Fruit fly (Drosophila melanogaster) whole organism, embryonic: ENCODE results near the gene CG31287.

Source experiments
- Aef1 ChIP-seq: fragments of 200-800 bp; sonication (Bioruptor generic); IDR thresholded peaks from 3 replicates; pipeline ENCODE4 v1.3.6; 2022; ENCODE audit warnings: missing biosample characterization, missing genetic modification characterization
- BEAF-32 ChIP-seq: fragments of 200-800 bp; sonication (Bioruptor generic); optimal IDR thresholded peaks from 3 replicates; lab custom pipeline; 2017; ENCODE audit warnings: missing biosample characterization, missing genetic modification characterization, mild to moderate bottlenecking, moderate library complexity, missing genetic modification reagents
- CG10431 ChIP-seq: fragments of 200-800 bp; sonication (Bioruptor generic); optimal IDR thresholded peaks from 3 replicates; lab custom pipeline; 2018; ENCODE audit warnings: missing biosample characterization, mild to moderate bottlenecking, missing genetic modification characterization
- CG12219 ChIP-seq: fragments of 200-800 bp; sonication (Bioruptor generic); optimal IDR thresholded peaks from 3 replicates; lab custom pipeline; 2018; ENCODE audit warnings: missing biosample characterization, mild to moderate bottlenecking, missing genetic modification characterization
- CG13624 ChIP-seq: fragments of 200-800 bp; sonication (Bioruptor generic); optimal IDR thresholded peaks from 2 replicates; lab custom pipeline; 2016; ENCODE audit warnings: missing biosample characterization, missing genetic modification characterization
- CG14050 ChIP-seq: fragments of 200-800 bp; sonication (Bioruptor generic); IDR thresholded peaks from 3 replicates; pipeline ENCODE4 v1.3.6; 2022; ENCODE audit warnings: missing biosample characterization, missing genetic modification characterization
- CG14860 ChIP-seq: fragments of 200-800 bp; sonication (Bioruptor generic); IDR thresholded peaks from 3 replicates; pipeline ENCODE4 v1.3.6; 2022; ENCODE audit warnings: missing biosample characterization, missing genetic modification characterization; ENCODE audit not compliant: partially characterized antibody
- CG1603 ChIP-seq: fragments of 200-800 bp; sonication (Bioruptor generic); optimal IDR thresholded peaks from 2 replicates; lab custom pipeline; 2019; ENCODE audit warnings: missing biosample characterization, mild to moderate bottlenecking, missing genetic modification characterization, moderate library complexity
- CG17385 ChIP-seq: fragments of 200-800 bp; sonication (Bioruptor generic); optimal IDR thresholded peaks from 3 replicates; lab custom pipeline; 2018; ENCODE audit warnings: missing biosample characterization, mild to moderate bottlenecking, missing genetic modification characterization
- CG18599 ChIP-seq: fragments of 200-800 bp; sonication (Bioruptor generic); optimal IDR thresholded peaks from 3 replicates; lab custom pipeline; 2017; ENCODE audit warnings: missing biosample characterization, missing genetic modification characterization, mild to moderate bottlenecking, moderate library complexity, missing genetic modification reagents
- CG3065 ChIP-seq: fragments of 200-800 bp; sonication (Bioruptor generic); optimal IDR thresholded peaks from 2 replicates; lab custom pipeline; 2016; ENCODE audit warnings: missing biosample characterization, missing genetic modification characterization
- CG3281 ChIP-seq: fragments of 200-800 bp; sonication (Bioruptor generic); optimal IDR thresholded peaks from 3 replicates; lab custom pipeline; 2017; ENCODE audit warnings: missing biosample characterization, mild to moderate bottlenecking, missing genetic modification characterization
- CG33557 ChIP-seq: fragments of 200-800 bp; sonication (Bioruptor generic); optimal IDR thresholded peaks from 2 replicates; lab custom pipeline; 2019; ENCODE audit warnings: missing biosample characterization, mild to moderate bottlenecking, missing genetic modification characterization, moderate library complexity
- CG4707 ChIP-seq: fragments of 200-800 bp; sonication (Bioruptor generic); optimal IDR thresholded peaks from 2 replicates; lab custom pipeline; 2018; ENCODE audit warnings: missing biosample characterization, mild to moderate bottlenecking, missing genetic modification characterization, moderate library complexity
- CG6272 ChIP-seq: fragments of 200-800 bp; sonication (Bioruptor generic); IDR thresholded peaks from 2 replicates; pipeline ENCODE4 v1.3.6; 2022; ENCODE audit warnings: missing biosample characterization, missing genetic modification characterization
- CG8359 ChIP-seq: fragments of 200-800 bp; sonication (Bioruptor generic); optimal IDR thresholded peaks from 2 replicates; lab custom pipeline; 2017; ENCODE audit warnings: missing biosample characterization, mild to moderate bottlenecking, missing genetic modification characterization, borderline replicate concordance
- CG8478 ChIP-seq: fragments of >200 bp; optimal IDR thresholded peaks from 2 replicates; lab custom pipeline; 2018
- CG9609 ChIP-seq: fragments of 200-800 bp; sonication (Bioruptor generic); optimal IDR thresholded peaks from 3 replicates; lab custom pipeline; 2016; ENCODE audit warnings: missing biosample characterization, missing genetic modification characterization
- CHES-1-like ChIP-seq: fragments of 200-800 bp; sonication (Bioruptor generic); optimal IDR thresholded peaks from 2 replicates; lab custom pipeline; 2016; ENCODE audit warnings: missing biosample characterization, missing genetic modification characterization
- Dek ChIP-seq: fragments of 200-800 bp; sonication (Bioruptor generic); optimal IDR thresholded peaks from 3 replicates; lab custom pipeline; 2019; ENCODE audit warnings: missing biosample characterization, mild to moderate bottlenecking, missing genetic modification characterization, moderate library complexity
- Elba2 ChIP-seq: fragments of 200-800 bp; sonication (Bioruptor generic); optimal IDR thresholded peaks from 3 replicates; lab custom pipeline; 2016; ENCODE audit warnings: missing biosample characterization, missing genetic modification characterization
- Fer1 ChIP-seq: fragments of 200-800 bp; sonication (Bioruptor generic); optimal IDR thresholded peaks from 2 replicates; lab custom pipeline; 2017; ENCODE audit warnings: missing biosample characterization, mild to moderate bottlenecking, missing genetic modification characterization
- GATAe ChIP-seq: fragments of 200-800 bp; sonication (Bioruptor generic); conservative IDR thresholded peaks from 2 replicates; pipeline ENCODE4 v1.3.6; 2022; ENCODE audit warnings: missing biosample characterization, missing genetic modification characterization
- HLHmδ ChIP-seq: fragments of 200-800 bp; sonication (Bioruptor generic); optimal IDR thresholded peaks from 2 replicates; lab custom pipeline; 2018; ENCODE audit warnings: missing biosample characterization, mild to moderate bottlenecking, missing genetic modification characterization, moderate library complexity
- HmgZ ChIP-seq: fragments of 200-800 bp; sonication (Bioruptor generic); optimal IDR thresholded peaks from 2 replicates; lab custom pipeline; 2018; ENCODE audit warnings: missing biosample characterization, mild to moderate bottlenecking, missing genetic modification characterization
- Hmr ChIP-seq: fragments of 200-800 bp; sonication (Bioruptor generic); optimal IDR thresholded peaks from 3 replicates; lab custom pipeline; 2017; ENCODE audit warnings: mild to moderate bottlenecking, missing biosample characterization, missing genetic modification reagents, missing genetic modification characterization
- Meics ChIP-seq: fragments of 200-800 bp; sonication (Bioruptor generic); optimal IDR thresholded peaks from 2 replicates; lab custom pipeline; 2017; ENCODE audit warnings: missing biosample characterization, mild to moderate bottlenecking, missing genetic modification characterization
- Pdp1 ChIP-seq, 2 experiments: fragments of 200-800 bp; sonication (Bioruptor generic); optimal IDR thresholded peaks; 3 replicates each; lab custom pipeline; 2016; ENCODE audit warnings: missing biosample characterization in 2 of 2, missing genetic modification characterization in 2 of 2, mild to moderate bottlenecking in 1 of 2, moderate library complexity in 1 of 2
- ara ChIP-seq: fragments of 200-800 bp; sonication (Bioruptor generic); IDR thresholded peaks from 2 replicates; pipeline ENCODE4 v1.3.6; 2022; ENCODE audit warnings: missing biosample characterization, missing genetic modification characterization
- bbx ChIP-seq: fragments of 200-800 bp; sonication (Bioruptor generic); IDR thresholded peaks from 2 replicates; pipeline ENCODE4 v1.3.6; 2022; ENCODE audit warnings: missing biosample characterization, missing genetic modification characterization; ENCODE audit not compliant: partially characterized antibody
- btn ChIP-seq: fragments of 200-800 bp; sonication (Bioruptor generic); optimal IDR thresholded peaks from 2 replicates; lab custom pipeline; 2016; ENCODE audit warnings: missing biosample characterization, missing genetic modification characterization
- cato ChIP-seq: fragments of 200-800 bp; sonication (Bioruptor generic); optimal IDR thresholded peaks from 2 replicates; lab custom pipeline; 2016; ENCODE audit warnings: missing biosample characterization, missing genetic modification characterization, borderline replicate concordance
- caup ChIP-seq: fragments of 200-800 bp; sonication (Bioruptor generic); optimal IDR thresholded peaks from 3 replicates; lab custom pipeline; 2017; ENCODE audit warnings: missing biosample characterization, mild to moderate bottlenecking, missing genetic modification characterization, moderate library complexity; ENCODE audit not compliant: severe bottlenecking
- chm ChIP-seq: fragments of 200-800 bp; sonication (Bioruptor generic); IDR thresholded peaks from 2 replicates; pipeline ENCODE4 v1.3.6; 2022; ENCODE audit warnings: missing biosample characterization, missing genetic modification characterization
- disco-r ChIP-seq: fragments of 200-800 bp; sonication (Bioruptor generic); optimal IDR thresholded peaks from 2 replicates; lab custom pipeline; 2016; ENCODE audit warnings: missing biosample characterization, missing genetic modification characterization
- ems ChIP-seq: fragments of 200-800 bp; sonication (Bioruptor generic); optimal IDR thresholded peaks from 3 replicates; lab custom pipeline; 2016; ENCODE audit warnings: missing biosample characterization, missing genetic modification characterization
- en ChIP-seq: fragments of 200-800 bp; sonication (Bioruptor generic); optimal IDR thresholded peaks from 2 replicates; lab custom pipeline; 2016; ENCODE audit warnings: missing biosample characterization, missing genetic modification characterization
- gcm2 ChIP-seq: fragments of 200-800 bp; sonication (Bioruptor generic); optimal IDR thresholded peaks from 2 replicates; lab custom pipeline; 2016; ENCODE audit warnings: missing biosample characterization, missing genetic modification characterization
- h ChIP-seq: fragments of >200 bp; optimal IDR thresholded peaks from 2 replicates; lab custom pipeline; 2017
- ham ChIP-seq: fragments of 200-800 bp; sonication (Bioruptor generic); IDR thresholded peaks from 2 replicates; pipeline ENCODE4 v1.3.6; 2022; ENCODE audit warnings: missing biosample characterization, missing genetic modification characterization
- jigr1 ChIP-seq: fragments of 200-800 bp; sonication (Bioruptor generic); IDR thresholded peaks from 3 replicates; pipeline ENCODE4 v1.3.6; 2022; ENCODE audit warnings: missing biosample characterization, missing genetic modification characterization
- lbe ChIP-seq: fragments of 200-800 bp; sonication (Bioruptor generic); optimal IDR thresholded peaks from 2 replicates; lab custom pipeline; 2016; ENCODE audit warnings: missing biosample characterization, mild to moderate bottlenecking, missing genetic modification characterization
- mirr ChIP-seq: fragments of 200-800 bp; sonication (Bioruptor generic); optimal IDR thresholded peaks from 3 replicates; lab custom pipeline; 2018; ENCODE audit warnings: missing biosample characterization, mild to moderate bottlenecking, missing genetic modification characterization
- nerfin-2 ChIP-seq: fragments of 200-800 bp; sonication (Bioruptor generic); IDR thresholded peaks from 2 replicates; pipeline ENCODE4 v1.3.6; 2022; ENCODE audit warnings: missing biosample characterization, missing genetic modification characterization; ENCODE audit not compliant: partially characterized antibody
- repo ChIP-seq: fragments of 200-800 bp; sonication (Bioruptor generic); optimal IDR thresholded peaks from 2 replicates; lab custom pipeline; 2016; ENCODE audit warnings: missing biosample characterization, missing genetic modification characterization
- schlank ChIP-seq: fragments of 200-800 bp; sonication (Bioruptor generic); optimal IDR thresholded peaks from 2 replicates; lab custom pipeline; 2018; ENCODE audit warnings: missing biosample characterization, mild to moderate bottlenecking, missing genetic modification characterization
- sd ChIP-seq: fragments of 200-800 bp; sonication (Bioruptor generic); optimal IDR thresholded peaks from 3 replicates; lab custom pipeline; 2018; ENCODE audit warnings: missing biosample characterization, mild to moderate bottlenecking, missing genetic modification characterization, moderate library complexity
- sob ChIP-seq: fragments of 200-800 bp; sonication (Bioruptor generic); IDR thresholded peaks from 2 replicates; pipeline ENCODE4 v1.3.6; 2022; ENCODE audit warnings: missing biosample characterization, missing genetic modification characterization
- sr ChIP-seq: fragments of 200-800 bp; sonication (Bioruptor generic); IDR thresholded peaks from 3 replicates; pipeline ENCODE4 v1.3.6; 2022; ENCODE audit warnings: missing biosample characterization, missing genetic modification characterization
- tll ChIP-seq, 2 experiments: fragments of 200-800 bp in 1 of 2; fragments of >200 bp in 1 of 2; sonication (Bioruptor generic) in 1 of 2; optimal IDR thresholded peaks; 2 replicates each; lab custom pipeline; 2017 to 2019; ENCODE audit warnings: missing biosample characterization in 2 of 2, missing genetic modification characterization in 2 of 2, mild to moderate bottlenecking in 1 of 2, moderate library complexity in 1 of 2
- vfl ChIP-seq: fragments of 200-800 bp; sonication (Bioruptor generic); optimal IDR thresholded peaks from 2 replicates; lab custom pipeline; 2016; ENCODE audit warnings: missing biosample characterization, missing genetic modification characterization

The CG31287 gene

dm6 chr3R:16168088-16168487, 35.1 kb upstream of the CG31287 start (continued):
- TF ChIP-seq vfl (no peak), CG4707 (no peak), GATAe (GFP tag; lab: Robert Waterston, UW) (no peak), CG14050 (GFP tag; lab: Robert Waterston, UW) (no peak), ara (GFP tag; lab: Robert Waterston, UW) (no peak), Hmr (GFP tag; lab: Kevin White, UChicago) (peak; percentile 19), gcm2 (GFP tag; lab: Kevin White, UChicago) (no peak), CG8478 (lab: Kevin White, UChicago) (no peak), CG17385 (GFP tag; lab: Kevin White, UChicago) (no peak), CG14860 (GFP tag; lab: Robert Waterston, UW) (no peak), Pdp1 (GFP tag; optimal IDR thresholded peaks at IDR 0.05; lab: Kevin White, UChicago) (no peak), tll (GFP tag; optimal IDR thresholded peaks at IDR 0.05; lab: Kevin White, UChicago) (no peak), sr (GFP tag; lab: Robert Waterston, UW) (0 out of 3 replicates have a peak, but pooled peaks have one; percentile 14), ems (GFP tag; lab: Kevin White, UChicago) (no peak), bbx (GFP tag; lab: Robert Waterston, UW) (no peak), en (GFP tag; lab: Kevin White, UChicago) (no peak), CG9609 (GFP tag; lab: Kevin White, UChicago) (no peak), CG13624 (GFP tag; lab: Kevin White, UChicago) (no peak), HmgZ (tag; lab: Kevin White, UChicago) (no peak), nerfin-2 (GFP tag; lab: Robert Waterston, UW) (no peak), mirr (GFP tag; lab: Kevin White, UChicago) (no peak), disco-r (GFP tag; lab: Kevin White, UChicago) (no peak), sd (tag; lab: Kevin White, UChicago) (peak; percentile 27), CG3281 (GFP tag; lab: Kevin White, UChicago) (peak; percentile 45), BEAF-32 (GFP tag; lab: Kevin White, UChicago) (no peak), CG8359 (GFP tag; lab: Kevin White, UChicago) (no peak), h (no peak), cato (GFP tag; lab: Kevin White, UChicago) (no peak), CG18599 (GFP tag; lab: Kevin White, UChicago) (peak; percentile 72), lbe (GFP tag; lab: Kevin White, UChicago) (no peak), chm (GFP tag; lab: Robert Waterston, UW) (no peak), Meics (peak; percentile 27), CG3065 (GFP tag; lab: Kevin White, UChicago) (no peak), CG33557 (GFP tag; lab: Kevin White, UChicago) (no peak), CG10431 (no peak), Fer1 (GFP tag; lab: Kevin White, UChicago) (no peak), Aef1 (no peak), Dek (tag; lab: Kevin White, UChicago) (no peak), CHES-1-like (no peak), Elba2 (GFP tag; lab: Kevin White, UChicago) (no peak), caup (GFP tag; lab: Kevin White, UChicago) (peak; percentile 34), CG1603 (no peak), ham (no peak), jigr1 (GFP tag; lab: Robert Waterston, UW) (no peak), btn (GFP tag; lab: Kevin White, UChicago) (no peak), sob (no peak), schlank (tag; lab: Kevin White, UChicago) (peak; percentile 39), repo (GFP tag; lab: Kevin White, UChicago) (no peak), CG6272 (GFP tag; lab: Robert Waterston, UW) (no peak), CG12219 (GFP tag; lab: Kevin White, UChicago) (no peak), HLHmδ (GFP tag; lab: Kevin White, UChicago) (no peak)
